Fruit fly (Drosophila melanogaster) whole organism, embryonic: ENCODE results near the gene CG9030.

ENCODE experiments used
- Asciz ChIP-seq: fragments of 200-800 bp; sonication (Bioruptor generic); optimal IDR thresholded peaks from 2 replicates; lab custom pipeline; 2017; ENCODE audit warnings: missing biosample characterization, mild to moderate bottlenecking, missing genetic modification characterization, missing genetic modification reagents
- CG11504 ChIP-seq: fragments of 200-800 bp; sonication (Bioruptor generic); optimal IDR thresholded peaks from 3 replicates; lab custom pipeline; 2019; ENCODE audit warnings: missing biosample characterization, mild to moderate bottlenecking, missing genetic modification characterization, moderate library complexity
- CG12942 ChIP-seq: fragments of 200-800 bp; sonication (Bioruptor generic); optimal IDR thresholded peaks from 3 replicates; lab custom pipeline; 2016; ENCODE audit warnings: missing biosample characterization, missing genetic modification characterization
- CG14965 ChIP-seq: fragments of 200-800 bp; sonication (Bioruptor generic); optimal IDR thresholded peaks from 2 replicates; lab custom pipeline; 2016; ENCODE audit warnings: missing biosample characterization, missing genetic modification characterization, borderline replicate concordance
- CG15011 ChIP-seq: fragments of 200-800 bp; sonication (Bioruptor generic); optimal IDR thresholded peaks from 3 replicates; lab custom pipeline; 2018; ENCODE audit warnings: missing biosample characterization, mild to moderate bottlenecking, missing genetic modification characterization
- CG15073 ChIP-seq: fragments of 200-800 bp; sonication (Bioruptor generic); optimal IDR thresholded peaks from 2 replicates; lab custom pipeline; 2016; ENCODE audit warnings: missing biosample characterization, missing genetic modification characterization
- CG1603 ChIP-seq: fragments of 200-800 bp; sonication (Bioruptor generic); optimal IDR thresholded peaks from 2 replicates; lab custom pipeline; 2019; ENCODE audit warnings: missing biosample characterization, mild to moderate bottlenecking, missing genetic modification characterization, moderate library complexity
- CG31441 ChIP-seq: fragments of 200-800 bp; sonication (Bioruptor generic); IDR thresholded peaks from 2 replicates; pipeline ENCODE4 v1.3.6; 2022; ENCODE audit warnings: missing biosample characterization, missing genetic modification characterization
- CG34224 ChIP-seq: fragments of 200-800 bp; sonication (Bioruptor generic); IDR thresholded peaks from 3 replicates; pipeline ENCODE4 v1.3.6; 2022; ENCODE audit warnings: missing biosample characterization, missing genetic modification characterization; ENCODE audit not compliant: partially characterized antibody
- CG4820 ChIP-seq: fragments of 200-800 bp; sonication (Bioruptor generic); optimal IDR thresholded peaks from 3 replicates; lab custom pipeline; 2016; ENCODE audit warnings: missing biosample characterization, missing genetic modification characterization
- CG5953 ChIP-seq: fragments of 200-800 bp; sonication (Bioruptor generic); IDR thresholded peaks from 2 replicates; pipeline ENCODE4 v1.3.6; 2022; ENCODE audit warnings: missing biosample characterization, missing genetic modification characterization
- CG6272 ChIP-seq: fragments of 200-800 bp; sonication (Bioruptor generic); IDR thresholded peaks from 2 replicates; pipeline ENCODE4 v1.3.6; 2022; ENCODE audit warnings: missing biosample characterization, missing genetic modification characterization
- CG6654 ChIP-seq: fragments of 200-800 bp; sonication (Bioruptor generic); optimal IDR thresholded peaks from 2 replicates; lab custom pipeline; 2017; ENCODE audit warnings: missing biosample characterization, mild to moderate bottlenecking, missing genetic modification characterization
- CG7963 ChIP-seq: fragments of 200-800 bp; sonication (Bioruptor generic); IDR thresholded peaks from 3 replicates; pipeline ENCODE4 v1.3.6; 2022; ENCODE audit warnings: missing biosample characterization, missing genetic modification characterization; ENCODE audit not compliant: partially characterized antibody
- CG9437 ChIP-seq: fragments of 200-800 bp; sonication (Bioruptor generic); optimal IDR thresholded peaks from 2 replicates; lab custom pipeline; 2018; ENCODE audit warnings: missing biosample characterization, mild to moderate bottlenecking, missing genetic modification characterization
- CG9932 ChIP-seq: fragments of 200-800 bp; sonication (Bioruptor generic); IDR thresholded peaks from 2 replicates; pipeline ENCODE4 v1.3.6; 2022; ENCODE audit warnings: missing biosample characterization, missing genetic modification characterization
- CTCF ChIP-seq: fragments of 200-800 bp; sonication (Bioruptor generic); optimal IDR thresholded peaks from 2 replicates; lab custom pipeline; 2017; ENCODE audit warnings: missing biosample characterization, mild to moderate bottlenecking, missing genetic modification characterization, moderate library complexity
- Doc3 ChIP-seq: fragments of 200-800 bp; sonication (Bioruptor generic); IDR thresholded peaks from 3 replicates; pipeline ENCODE4 v1.3.6; 2022; ENCODE audit warnings: missing biosample characterization, missing genetic modification characterization; ENCODE audit not compliant: partially characterized antibody
- Drgx ChIP-seq: fragments of 200-800 bp; sonication (Bioruptor generic); IDR thresholded peaks from 2 replicates; pipeline ENCODE4 v1.3.6; 2022; ENCODE audit warnings: missing biosample characterization, missing genetic modification characterization
- HLHmδ ChIP-seq: fragments of 200-800 bp; sonication (Bioruptor generic); optimal IDR thresholded peaks from 2 replicates; lab custom pipeline; 2018; ENCODE audit warnings: missing biosample characterization, mild to moderate bottlenecking, missing genetic modification characterization, moderate library complexity
- Jarid2 ChIP-seq: fragments of 200-800 bp; sonication (Bioruptor generic); optimal IDR thresholded peaks from 3 replicates; lab custom pipeline; 2017; ENCODE audit warnings: mild to moderate bottlenecking, missing biosample characterization, missing genetic modification reagents, missing genetic modification characterization
- Lpt ChIP-seq: fragments of >200 bp; optimal IDR thresholded peaks from 2 replicates; lab custom pipeline; 2018; ENCODE audit warnings: missing biosample characterization, missing genetic modification characterization
- Med ChIP-seq: fragments of 200-800 bp; sonication (Bioruptor generic); peaks from one replicate; lab custom pipeline; 2016; ENCODE audit warnings: missing biosample characterization, missing genetic modification characterization, mild to moderate bottlenecking, inconsistent platforms, moderate library complexity
- Neu2 ChIP-seq: fragments of 200-800 bp; sonication (Bioruptor generic); optimal IDR thresholded peaks from 3 replicates; lab custom pipeline; 2016; ENCODE audit warnings: missing biosample characterization, missing genetic modification characterization, borderline replicate concordance
- Ptx1 ChIP-seq: fragments of 200-800 bp; sonication (Bioruptor generic); IDR thresholded peaks from 2 replicates; pipeline ENCODE4 v1.3.6; 2022; ENCODE audit warnings: missing biosample characterization, missing genetic modification characterization
- Scr ChIP-seq: fragments of 200-800 bp; sonication (Bioruptor generic); IDR thresholded peaks from 2 replicates; pipeline ENCODE4 v1.3.6; 2022; ENCODE audit warnings: missing biosample characterization, missing genetic modification characterization; ENCODE audit not compliant: partially characterized antibody
- YL-1 ChIP-seq: fragments of 200-800 bp; sonication (Bioruptor generic); optimal IDR thresholded peaks from 3 replicates; lab custom pipeline; 2017; ENCODE audit warnings: missing biosample characterization, mild to moderate bottlenecking, missing genetic modification characterization
- aop ChIP-seq: fragments of 200-800 bp; sonication (Bioruptor generic); IDR thresholded peaks from 2 replicates; pipeline ENCODE4 v1.3.6; 2022; ENCODE audit warnings: missing biosample characterization, missing genetic modification characterization
- ase ChIP-seq: fragments of 200-800 bp; sonication (Bioruptor generic); IDR thresholded peaks from 3 replicates; pipeline ENCODE4 v1.3.6; 2022; ENCODE audit warnings: missing biosample characterization, missing genetic modification characterization
- az2 ChIP-seq: fragments of 200-800 bp; sonication (Bioruptor generic); optimal IDR thresholded peaks from 3 replicates; lab custom pipeline; 2016; ENCODE audit warnings: missing biosample characterization, missing genetic modification characterization
- bcd ChIP-seq: fragments of 200-800 bp; sonication (Bioruptor generic); optimal IDR thresholded peaks from 2 replicates; lab custom pipeline; 2017; ENCODE audit warnings: missing biosample characterization, mild to moderate bottlenecking, missing genetic modification characterization
- bigmax ChIP-seq: fragments of 200-800 bp; sonication (Bioruptor generic); optimal IDR thresholded peaks from 2 replicates; lab custom pipeline; 2018; ENCODE audit warnings: missing biosample characterization, mild to moderate bottlenecking, missing genetic modification characterization
- chm ChIP-seq: fragments of 200-800 bp; sonication (Bioruptor generic); IDR thresholded peaks from 2 replicates; pipeline ENCODE4 v1.3.6; 2022; ENCODE audit warnings: missing biosample characterization, missing genetic modification characterization
- dmrt11E ChIP-seq: fragments of 200-800 bp; sonication (Bioruptor generic); optimal IDR thresholded peaks from 3 replicates; lab custom pipeline; 2018; ENCODE audit warnings: missing biosample characterization, mild to moderate bottlenecking, missing genetic modification characterization, moderate library complexity
- ewg ChIP-seq: fragments of 200-800 bp; sonication (Bioruptor generic); optimal IDR thresholded peaks from 3 replicates; lab custom pipeline; 2017; ENCODE audit warnings: mild to moderate bottlenecking, missing biosample characterization, missing genetic modification reagents, missing genetic modification characterization
- ftz-f1 ChIP-seq: fragments of 200-800 bp; sonication (Bioruptor generic); optimal IDR thresholded peaks from 2 replicates; lab custom pipeline; 2016; ENCODE audit warnings: missing biosample characterization, missing genetic modification characterization
- gcm ChIP-seq: fragments of 200-800 bp; sonication (Bioruptor generic); optimal IDR thresholded peaks from 2 replicates; lab custom pipeline; 2019; ENCODE audit warnings: missing biosample characterization, mild to moderate bottlenecking, missing genetic modification characterization, moderate library complexity
- gro ChIP-seq: fragments of 200-800 bp; sonication (Bioruptor generic); optimal IDR thresholded peaks from 2 replicates; lab custom pipeline; 2016; ENCODE audit warnings: missing biosample characterization, missing genetic modification characterization
- nerfin-2 ChIP-seq: fragments of 200-800 bp; sonication (Bioruptor generic); IDR thresholded peaks from 2 replicates; pipeline ENCODE4 v1.3.6; 2022; ENCODE audit warnings: missing biosample characterization, missing genetic modification characterization; ENCODE audit not compliant: partially characterized antibody
- peb ChIP-seq: fragments of 200-800 bp; sonication (Bioruptor generic); IDR thresholded peaks from 2 replicates; pipeline ENCODE4 v1.3.6; 2022; ENCODE audit warnings: missing biosample characterization, missing genetic modification characterization
- scrt ChIP-seq: fragments of 200-800 bp; sonication (Bioruptor generic); optimal IDR thresholded peaks from 2 replicates; lab custom pipeline; 2018; ENCODE audit warnings: missing biosample characterization, mild to moderate bottlenecking, missing genetic modification characterization, moderate library complexity
- sd ChIP-seq: fragments of 200-800 bp; sonication (Bioruptor generic); optimal IDR thresholded peaks from 3 replicates; lab custom pipeline; 2018; ENCODE audit warnings: missing biosample characterization, mild to moderate bottlenecking, missing genetic modification characterization, moderate library complexity
- sr ChIP-seq: fragments of 200-800 bp; sonication (Bioruptor generic); IDR thresholded peaks from 3 replicates; pipeline ENCODE4 v1.3.6; 2022; ENCODE audit warnings: missing biosample characterization, missing genetic modification characterization
- tap ChIP-seq: fragments of 200-800 bp; optimal IDR thresholded peaks from 3 replicates; lab custom pipeline; 2019; ENCODE audit warnings: missing biosample characterization, mild to moderate bottlenecking, missing genetic modification characterization, moderate library complexity
- usp ChIP-seq: fragments of >200 bp; optimal IDR thresholded peaks from 2 replicates; lab custom pipeline; 2017; ENCODE audit warnings: missing biosample characterization, missing genetic modification characterization
- wdn ChIP-seq: fragments of 200-800 bp; sonication (Bioruptor generic); IDR thresholded peaks from 2 replicates; pipeline ENCODE4 v1.3.6; 2022; ENCODE audit warnings: missing biosample characterization, missing genetic modification characterization
- wor ChIP-seq: fragments of 200-800 bp; sonication (Bioruptor generic); IDR thresholded peaks from 2 replicates; pipeline ENCODE4 v1.3.6; 2022; ENCODE audit warnings: missing biosample characterization, missing genetic modification characterization

CG9030 gene

dm6 chrX:14913706-14914303 lies 41.1 kb downstream of the CG9030 start, which contains the start of gene CG12398:
TSS of gene CG12398 (minus strand) at chrX:14913812.
- no peak for TF ChIP-seq CG34224 (GFP tag; lab: Robert Waterston, UW)
- TF ChIP-seq sr (GFP tag; lab: Robert Waterston, UW) = no peak
- no peak for TF ChIP-seq CG31441 (GFP tag; lab: Robert Waterston, UW)

DNA sequence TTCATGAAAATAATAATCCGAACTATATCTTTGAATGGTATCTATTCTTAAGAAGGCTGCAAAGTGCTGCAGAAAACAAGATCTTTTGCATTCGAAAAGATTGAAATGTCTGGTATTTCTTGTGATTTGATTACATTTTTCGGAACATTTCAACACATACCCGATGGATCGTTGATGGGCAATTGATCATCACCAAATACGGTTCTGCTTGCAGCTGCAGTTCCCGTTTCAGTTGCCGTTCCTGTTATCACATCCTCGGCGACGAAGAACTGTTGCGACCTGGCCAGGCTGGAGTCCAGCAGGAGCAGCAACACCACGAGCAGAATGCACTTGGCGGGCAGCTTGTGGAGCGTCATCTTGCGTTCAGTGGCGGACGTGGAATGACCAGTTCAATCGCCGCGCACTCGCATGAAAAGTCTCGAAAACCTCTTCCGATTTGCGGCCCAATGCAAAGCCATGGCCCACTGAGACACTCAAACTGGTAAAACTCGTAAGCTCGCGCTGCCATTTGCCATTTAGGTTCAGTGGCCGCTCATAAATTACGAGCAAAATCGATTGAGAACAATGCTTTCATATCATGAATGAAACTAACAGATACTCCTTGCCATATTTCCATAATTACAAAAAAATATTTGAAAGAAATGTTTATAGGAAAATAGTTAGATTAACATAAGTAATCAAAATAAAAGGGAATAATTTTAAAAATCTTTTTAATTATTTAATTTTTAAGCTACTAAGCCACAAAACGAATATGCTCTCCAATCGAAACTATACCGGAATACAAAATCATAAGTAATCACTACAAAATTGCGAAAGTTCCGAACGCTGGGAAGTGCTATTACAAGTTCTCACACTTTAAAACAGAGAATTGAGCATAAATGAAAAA lies 44.2 kb downstream of the CG9030 start, which contains the start of gene CG14406:
CG14406 (minus strand) TSS at position 382 of the 886 bp plus-strand sequence.
- TF ChIP-seq tap (tag; lab: Kevin White, UChicago) (no peak), Jarid2 (no peak), CG15011 (GFP tag; lab: Kevin White, UChicago) (no peak), CG15073 (GFP tag; lab: Kevin White, UChicago) (no peak), CG12942 (GFP tag; lab: Kevin White, UChicago) (no peak), usp (GFP tag; lab: Kevin White, UChicago) (no peak), CG9437 (GFP tag; lab: Kevin White, UChicago) (no peak), ase (GFP tag; lab: Robert Waterston, UW) (0 out of 3 replicates have a peak, but pooled peaks have one; percentile 15), ewg (no peak), az2 (no peak), Ptx1 (GFP tag; lab: Robert Waterston, UW) (no peak), scrt (GFP tag; lab: Kevin White, UChicago) (no peak), CG9932 (GFP tag; lab: Robert Waterston, UW) (no peak), Scr (GFP tag; lab: Robert Waterston, UW) (no peak), CG4820 (no peak), CG5953 (GFP tag; lab: Robert Waterston, UW) (0 out of 2 replicates have a peak, but pooled peaks have one; percentile 34), CTCF (GFP tag; lab: Kevin White, UChicago) (peak; percentile 81), ftz-f1 (GFP tag; lab: Kevin White, UChicago) (no peak), peb (no peak), CG14965 (peak; percentile 84), CG1603 (no peak), wor (GFP tag; lab: Robert Waterston, UW) (no peak), bigmax (GFP tag; lab: Kevin White, UChicago) (no peak), CG7963 (GFP tag; lab: Robert Waterston, UW) (no peak), wdn (GFP tag; lab: Robert Waterston, UW) (no peak), bcd (GFP tag; lab: Kevin White, UChicago) (no peak), chm (GFP tag; lab: Robert Waterston, UW) (no peak), Doc3 (GFP tag; lab: Robert Waterston, UW) (no peak), sd (tag; lab: Kevin White, UChicago) (no peak), HLHmδ (GFP tag; lab: Kevin White, UChicago) (no peak), CG11504 (tag; lab: Kevin White, UChicago) (no peak), CG6654 (GFP tag; lab: Kevin White, UChicago) (no peak), Lpt (peak; percentile 75), gcm (GFP tag; lab: Kevin White, UChicago) (no peak), aop (GFP tag; lab: Robert Waterston, UW) (no peak), YL-1 (no peak), gro (no peak), Asciz (GFP tag; lab: Kevin White, UChicago) (no peak), Drgx (0 out of 2 replicates have a peak, but pooled peaks have one; percentile 39), CG6272 (GFP tag; lab: Robert Waterston, UW) (no peak), Neu2 (no peak), Med (GFP tag; lab: Kevin White, UChicago) (peak; percentile 48), nerfin-2 (no peak), dmrt11E (no peak)
